Worm (Caenorhabditis elegans) whole organism, L2 larva: ENCODE data around the gene nyn-1.

Experiments used
- ceh-16 ChIP-seq: fragments of 150-350 bp; optimal IDR thresholded peaks from 2 replicates; lab custom pipeline; 2014; ENCODE audit warnings: missing biosample characterization, missing genetic modification characterization
- ceh-82 ChIP-seq: fragments of 150-350 bp; optimal IDR thresholded peaks from 2 replicates; lab custom pipeline; 2014; ENCODE audit warnings: missing biosample characterization, missing genetic modification characterization
- egl-27 ChIP-seq: sonication (generic microtip); optimal IDR thresholded peaks from 3 replicates; lab custom pipeline; 2017; ENCODE audit warnings: missing biosample characterization, missing genetic modification reagents, missing genetic modification characterization
- gmeb-1 ChIP-seq: fragments of 150-350 bp; optimal IDR thresholded peaks from 2 replicates; lab custom pipeline; 2014; ENCODE audit warnings: missing biosample characterization, missing genetic modification characterization
- nhr-12 ChIP-seq: fragments of 150-350 bp; optimal IDR thresholded peaks from 2 replicates; lab custom pipeline; 2014; ENCODE audit warnings: missing biosample characterization, missing genetic modification characterization
- nhr-21 ChIP-seq: fragments of 150-350 bp; optimal IDR thresholded peaks from 2 replicates; lab custom pipeline; 2014; ENCODE audit warnings: missing biosample characterization, missing genetic modification characterization
- nhr-23 ChIP-seq: fragments of 150-350 bp; optimal IDR thresholded peaks from 2 replicates; lab custom pipeline; 2014; ENCODE audit warnings: missing biosample characterization, missing genetic modification reagents, missing genetic modification characterization
- nhr-237 ChIP-seq: fragments of 150-350 bp; optimal IDR thresholded peaks from 2 replicates; lab custom pipeline; 2014; ENCODE audit warnings: missing biosample characterization, missing genetic modification characterization
- nhr-25 ChIP-seq: fragments of 150-350 bp; sonication (generic microtip); optimal IDR thresholded peaks from 3 replicates; lab custom pipeline; 2014; ENCODE audit warnings: missing biosample characterization, missing genetic modification characterization
- skn-1 ChIP-seq: sonication (generic microtip); optimal IDR thresholded peaks from 2 replicates; lab custom pipeline; 2017; ENCODE audit warnings: missing biosample characterization, missing genetic modification characterization
- snpc-4 ChIP-seq: fragments of 150-350 bp; optimal IDR thresholded peaks from 2 replicates; lab custom pipeline; 2014; ENCODE audit warnings: missing biosample characterization, missing genetic modification characterization
- unc-39 ChIP-seq: fragments of 150-350 bp; optimal IDR thresholded peaks from 2 replicates; lab custom pipeline; 2014; ENCODE audit warnings: missing biosample characterization, missing genetic modification characterization
- unc-62 ChIP-seq: fragments of 150-350 bp; optimal IDR thresholded peaks from 2 replicates; lab custom pipeline; 2014; ENCODE audit warnings: missing biosample characterization, missing genetic modification reagents, missing genetic modification characterization

DNA sequence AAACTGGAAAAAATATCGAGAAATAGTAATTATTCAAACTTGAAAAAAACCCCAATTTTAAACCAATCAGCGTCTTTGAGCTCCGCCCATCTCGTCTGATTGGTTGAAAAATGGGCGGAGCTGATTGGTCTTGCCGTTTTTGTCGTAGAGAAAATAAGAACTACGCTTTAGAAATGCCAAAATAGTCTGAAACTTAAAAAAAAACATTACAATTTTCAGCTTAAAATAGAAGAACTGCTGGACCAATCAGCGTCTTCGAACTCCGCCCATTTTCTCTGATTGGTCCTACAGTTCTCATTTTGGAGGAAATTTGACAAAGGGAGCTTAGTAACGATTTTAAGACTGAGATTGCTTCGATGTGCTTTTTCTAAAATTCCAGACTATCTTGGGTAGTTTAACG is 7.3 kb downstream of the nyn-1 start:
- TF ChIP-seq nhr-237 (tag; lab: Kevin White, UChicago) (no peak), egl-27 (tag; lab: Kevin White, UChicago) (no peak), nhr-12 (tag; lab: Kevin White, UChicago) (no peak), ceh-82 (no peak), nhr-23 (tag; lab: Kevin White, UChicago) (no peak), nhr-21 (tag; lab: Kevin White, UChicago) (no peak), snpc-4 (tag; lab: Kevin White, UChicago) (no peak), ceh-16 (tag; lab: Kevin White, UChicago) (no peak), nhr-25 (no peak), unc-39 (tag; lab: Kevin White, UChicago) (no peak), skn-1 (tag; lab: Kevin White, UChicago) (no peak), gmeb-1 (tag; lab: Kevin White, UChicago) (no peak), unc-62 (GFP tag; lab: Kevin White, UChicago) (no peak)
